Fruit fly (Drosophila melanogaster) whole organism, embryonic: ENCODE data around the gene Trm7-34.

Source experiments
- Antp ChIP-seq: fragments of 200-800 bp; sonication (Bioruptor generic); optimal IDR thresholded peaks from 3 replicates; lab custom pipeline; 2016; ENCODE audit warnings: missing biosample characterization, missing genetic modification characterization
- CG10209 ChIP-seq: fragments of 200-800 bp; sonication (Bioruptor generic); optimal IDR thresholded peaks from 3 replicates; lab custom pipeline; 2017; ENCODE audit warnings: missing biosample characterization, mild to moderate bottlenecking, missing genetic modification characterization, missing genetic modification reagents
- CG11085 ChIP-seq: fragments of 200-800 bp; sonication (Bioruptor generic); IDR thresholded peaks from 2 replicates; pipeline ENCODE4 v1.3.6; 2022; ENCODE audit warnings: missing biosample characterization, missing genetic modification characterization
- CG11560 ChIP-seq: fragments of 200-800 bp; sonication (Bioruptor generic); IDR thresholded peaks from 3 replicates; pipeline ENCODE4 v1.3.6; 2022; ENCODE audit warnings: missing biosample characterization, missing genetic modification characterization
- CG12236 ChIP-seq: fragments of 200-800 bp; sonication (Bioruptor generic); optimal IDR thresholded peaks from 2 replicates; lab custom pipeline; 2016; ENCODE audit warnings: missing biosample characterization, missing genetic modification characterization
- CG12299 ChIP-seq: fragments of 200-800 bp; sonication (Bioruptor generic); optimal IDR thresholded peaks from 2 replicates; lab custom pipeline; 2018; ENCODE audit warnings: missing biosample characterization, mild to moderate bottlenecking, missing genetic modification characterization
- CG1233 ChIP-seq: fragments of 200-800 bp; sonication (Bioruptor generic); optimal IDR thresholded peaks from 4 replicates; lab custom pipeline; 2018; ENCODE audit warnings: missing biosample characterization, mild to moderate bottlenecking, missing genetic modification characterization
- CG13123 ChIP-seq: fragments of 200-800 bp; sonication (Bioruptor generic); optimal IDR thresholded peaks from 2 replicates; lab custom pipeline; 2016; ENCODE audit warnings: missing biosample characterization, missing genetic modification characterization
- CG17385 ChIP-seq: fragments of 200-800 bp; sonication (Bioruptor generic); optimal IDR thresholded peaks from 3 replicates; lab custom pipeline; 2018; ENCODE audit warnings: missing biosample characterization, mild to moderate bottlenecking, missing genetic modification characterization
- CG2199 ChIP-seq: fragments of 200-800 bp; sonication (Bioruptor generic); IDR thresholded peaks from 3 replicates; pipeline ENCODE4 v1.3.6; 2022; ENCODE audit warnings: missing biosample characterization, missing genetic modification characterization
- CG30431 ChIP-seq: fragments of 200-800 bp; sonication (Bioruptor generic); optimal IDR thresholded peaks from 2 replicates; lab custom pipeline; 2017; ENCODE audit warnings: missing biosample characterization, missing genetic modification characterization
- CG3163 ChIP-seq: fragments of 200-800 bp; sonication (Bioruptor generic); optimal IDR thresholded peaks from 3 replicates; lab custom pipeline; 2016; ENCODE audit warnings: missing biosample characterization, missing genetic modification characterization
- CG32767 ChIP-seq: fragments of 200-800 bp; sonication (Bioruptor generic); IDR thresholded peaks from 2 replicates; pipeline ENCODE4 v1.3.6; 2022; ENCODE audit warnings: missing biosample characterization, missing genetic modification characterization
- CG3407 ChIP-seq: fragments of 200-800 bp; sonication (Bioruptor generic); optimal IDR thresholded peaks from 2 replicates; lab custom pipeline; 2018; ENCODE audit warnings: missing biosample characterization, mild to moderate bottlenecking, missing genetic modification characterization
- CG42726 ChIP-seq: fragments of 200-800 bp; sonication (Bioruptor generic); IDR thresholded peaks from 2 replicates; pipeline ENCODE4 v1.3.6; 2022; ENCODE audit warnings: missing biosample characterization, missing genetic modification characterization; ENCODE audit not compliant: partially characterized antibody
- CG43689 ChIP-seq: fragments of 200-800 bp; sonication (Bioruptor generic); IDR thresholded peaks from 2 replicates; pipeline ENCODE4 v1.3.6; 2022; ENCODE audit warnings: missing biosample characterization, missing genetic modification characterization
- CG6272 ChIP-seq: fragments of 200-800 bp; sonication (Bioruptor generic); IDR thresholded peaks from 2 replicates; pipeline ENCODE4 v1.3.6; 2022; ENCODE audit warnings: missing biosample characterization, missing genetic modification characterization
- CG6813 ChIP-seq: fragments of 200-800 bp; sonication (Bioruptor generic); optimal IDR thresholded peaks from 2 replicates; lab custom pipeline; 2017; ENCODE audit warnings: missing biosample characterization, missing genetic modification characterization, mild to moderate bottlenecking, moderate library complexity, missing genetic modification reagents
- CG7372 ChIP-seq: fragments of 200-800 bp; sonication (Bioruptor generic); IDR thresholded peaks from 2 replicates; pipeline ENCODE4 v1.3.6; 2022; ENCODE audit warnings: missing biosample characterization, missing genetic modification characterization
- CG8359 ChIP-seq: fragments of 200-800 bp; sonication (Bioruptor generic); optimal IDR thresholded peaks from 2 replicates; lab custom pipeline; 2017; ENCODE audit warnings: missing biosample characterization, mild to moderate bottlenecking, missing genetic modification characterization, borderline replicate concordance
- CG8924 ChIP-seq: fragments of 200-800 bp; optimal IDR thresholded peaks from 3 replicates; lab custom pipeline; 2019; ENCODE audit warnings: missing biosample characterization, mild to moderate bottlenecking, missing genetic modification characterization, moderate library complexity
- CG9609 ChIP-seq: fragments of 200-800 bp; sonication (Bioruptor generic); optimal IDR thresholded peaks from 3 replicates; lab custom pipeline; 2016; ENCODE audit warnings: missing biosample characterization, missing genetic modification characterization
- Chrac-16 ChIP-seq: fragments of 200-800 bp; sonication (Bioruptor generic); optimal IDR thresholded peaks from 3 replicates; lab custom pipeline; 2016; ENCODE audit warnings: missing biosample characterization, missing genetic modification characterization
- D19B ChIP-seq: fragments of 200-800 bp; sonication (Bioruptor generic); optimal IDR thresholded peaks from 2 replicates; lab custom pipeline; 2017; ENCODE audit warnings: missing biosample characterization, mild to moderate bottlenecking, missing genetic modification characterization
- Dip2 ChIP-seq: fragments of 200-800 bp; sonication (Bioruptor generic); IDR thresholded peaks from 2 replicates; pipeline ENCODE4 v1.3.6; 2022; ENCODE audit warnings: missing biosample characterization, missing genetic modification characterization
- Drgx ChIP-seq: fragments of 200-800 bp; sonication (Bioruptor generic); IDR thresholded peaks from 2 replicates; pipeline ENCODE4 v1.3.6; 2022; ENCODE audit warnings: missing biosample characterization, missing genetic modification characterization
- E2f1 ChIP-seq: fragments of 200-800 bp; sonication (Bioruptor generic); IDR thresholded peaks from 2 replicates; pipeline ENCODE4 v1.3.6; 2022; ENCODE audit warnings: missing biosample characterization, missing genetic modification characterization
- Fer3 ChIP-seq: fragments of 200-800 bp; sonication (Bioruptor generic); optimal IDR thresholded peaks from 2 replicates; lab custom pipeline; 2018; ENCODE audit warnings: missing biosample characterization, mild to moderate bottlenecking, missing genetic modification characterization, moderate library complexity
- Gsc ChIP-seq: fragments of 200-800 bp; sonication (Bioruptor generic); IDR thresholded peaks from 2 replicates; pipeline ENCODE4 v1.3.6; 2022; ENCODE audit warnings: missing biosample characterization, missing genetic modification characterization
- HLHmδ ChIP-seq: fragments of 200-800 bp; sonication (Bioruptor generic); optimal IDR thresholded peaks from 2 replicates; lab custom pipeline; 2018; ENCODE audit warnings: missing biosample characterization, mild to moderate bottlenecking, missing genetic modification characterization, moderate library complexity
- Jarid2 ChIP-seq: fragments of 200-800 bp; sonication (Bioruptor generic); optimal IDR thresholded peaks from 3 replicates; lab custom pipeline; 2017; ENCODE audit warnings: mild to moderate bottlenecking, missing biosample characterization, missing genetic modification reagents, missing genetic modification characterization
- Mad ChIP-seq: fragments of 200-800 bp; sonication (Bioruptor generic); optimal IDR thresholded peaks from 2 replicates; lab custom pipeline; 2016; ENCODE audit warnings: missing biosample characterization, missing genetic modification characterization
- Med ChIP-seq: fragments of 200-800 bp; sonication (Bioruptor generic); peaks from one replicate; lab custom pipeline; 2016; ENCODE audit warnings: missing biosample characterization, missing genetic modification characterization, mild to moderate bottlenecking, inconsistent platforms, moderate library complexity
- Mrtf ChIP-seq: fragments of 200-800 bp; sonication (Bioruptor generic); IDR thresholded peaks from 3 replicates; pipeline ENCODE4 v1.3.6; 2022; ENCODE audit warnings: missing biosample characterization, missing genetic modification characterization
- NC2α ChIP-seq: fragments of 200-800 bp; sonication (Bioruptor generic); optimal IDR thresholded peaks from 2 replicates; lab custom pipeline; 2016; ENCODE audit warnings: missing biosample characterization, missing genetic modification characterization
- NFAT ChIP-seq: fragments of 200-800 bp; sonication (Bioruptor generic); IDR thresholded peaks from 2 replicates; pipeline ENCODE4 v1.3.6; 2022; ENCODE audit warnings: missing biosample characterization, missing genetic modification characterization
- Xrp1 ChIP-seq: fragments of 200-800 bp; sonication (Bioruptor generic); IDR thresholded peaks from 2 replicates; pipeline ENCODE4 v1.3.6; 2022; ENCODE audit warnings: missing biosample characterization, missing genetic modification characterization
- aop ChIP-seq: fragments of 200-800 bp; sonication (Bioruptor generic); IDR thresholded peaks from 2 replicates; pipeline ENCODE4 v1.3.6; 2022; ENCODE audit warnings: missing biosample characterization, missing genetic modification characterization
- bbx ChIP-seq: fragments of 200-800 bp; sonication (Bioruptor generic); IDR thresholded peaks from 2 replicates; pipeline ENCODE4 v1.3.6; 2022; ENCODE audit warnings: missing biosample characterization, missing genetic modification characterization; ENCODE audit not compliant: partially characterized antibody
- chinmo ChIP-seq: fragments of 200-800 bp; sonication (Bioruptor generic); IDR thresholded peaks from 4 replicates; pipeline ENCODE4 v1.3.6; 2022; ENCODE audit warnings: missing biosample characterization, missing genetic modification characterization; ENCODE audit not compliant: partially characterized antibody
- chn ChIP-seq: fragments of 200-800 bp; sonication (Bioruptor generic); optimal IDR thresholded peaks from 2 replicates; lab custom pipeline; 2016; ENCODE audit warnings: missing biosample characterization, missing genetic modification characterization
- crc ChIP-seq: fragments of 200-800 bp; sonication (Bioruptor generic); optimal IDR thresholded peaks from 2 replicates; lab custom pipeline; 2016; ENCODE audit warnings: missing biosample characterization, missing genetic modification characterization
- dan ChIP-seq: fragments of 200-800 bp; sonication (Bioruptor generic); IDR thresholded peaks from 2 replicates; pipeline ENCODE4 v1.3.6; 2022; ENCODE audit warnings: missing biosample characterization, missing genetic modification characterization
- maf-S ChIP-seq: fragments of 200-800 bp; sonication (Bioruptor generic); optimal IDR thresholded peaks from 2 replicates; lab custom pipeline; 2016; ENCODE audit warnings: missing biosample characterization, missing genetic modification characterization
- shn ChIP-seq: fragments of 200-800 bp; sonication (Bioruptor generic); optimal IDR thresholded peaks from 3 replicates; lab custom pipeline; 2016; ENCODE audit warnings: missing biosample characterization, missing genetic modification characterization
- sima ChIP-seq: fragments of 200-800 bp; sonication (Bioruptor generic); optimal IDR thresholded peaks from 2 replicates; lab custom pipeline; 2016; ENCODE audit warnings: missing biosample characterization, missing genetic modification characterization
- slp2 ChIP-seq: fragments of 200-800 bp; sonication (Bioruptor generic); optimal IDR thresholded peaks from 2 replicates; lab custom pipeline; 2016; ENCODE audit warnings: missing biosample characterization, missing genetic modification characterization
- sna ChIP-seq: fragments of 200-800 bp; sonication (Bioruptor generic); IDR thresholded peaks from 2 replicates; pipeline ENCODE4 v1.3.6; 2022; ENCODE audit warnings: missing biosample characterization, missing genetic modification characterization; ENCODE audit not compliant: partially characterized antibody
- stwl ChIP-seq: fragments of 200-800 bp; sonication (Bioruptor generic); optimal IDR thresholded peaks from 3 replicates; lab custom pipeline; 2018; ENCODE audit warnings: missing biosample characterization, mild to moderate bottlenecking, missing genetic modification characterization, moderate library complexity
- tin ChIP-seq: fragments of 200-800 bp; sonication (Bioruptor generic); optimal IDR thresholded peaks from 3 replicates; lab custom pipeline; 2016; ENCODE audit warnings: missing biosample characterization, missing genetic modification characterization
- tio ChIP-seq: fragments of 200-800 bp; sonication (Bioruptor generic); optimal IDR thresholded peaks from 2 replicates; lab custom pipeline; 2017; ENCODE audit warnings: missing biosample characterization, missing genetic modification characterization, inconsistent platforms
- wdn ChIP-seq: fragments of 200-800 bp; sonication (Bioruptor generic); IDR thresholded peaks from 2 replicates; pipeline ENCODE4 v1.3.6; 2022; ENCODE audit warnings: missing biosample characterization, missing genetic modification characterization

Gene Trm7-34

DNA sequence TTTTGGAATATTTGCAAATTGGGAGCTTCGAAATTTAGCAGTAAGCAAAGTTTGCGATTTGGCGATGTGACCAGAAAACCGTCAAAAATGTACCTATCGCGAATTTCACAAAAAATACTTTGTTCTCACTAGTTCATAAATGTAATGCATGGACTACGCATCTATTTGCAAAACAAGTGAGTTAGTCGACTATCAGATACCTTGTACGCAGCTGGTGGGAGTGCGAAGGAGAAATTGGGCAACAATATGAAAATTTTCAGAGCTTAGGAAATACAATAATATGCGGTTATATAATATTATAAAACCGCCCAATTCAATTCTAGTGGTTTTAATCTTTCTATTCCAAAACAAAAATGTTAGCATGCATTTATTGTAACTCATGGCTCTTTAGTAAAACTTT, 14.9 kb downstream of the Trm7-34 start, which contains the start of gene Bdbt (continued):
- TF ChIP-seq bbx (GFP tag; lab: Robert Waterston, UW) (peak; percentile 82), CG6272 (GFP tag; lab: Robert Waterston, UW) (no peak), Chrac-16 (GFP tag; lab: Kevin White, UChicago) (peak; percentile 9), shn (GFP tag; lab: Kevin White, UChicago) (no peak), sna (GFP tag; lab: Robert Waterston, UW) (peak; percentile 67), Fer3 (peak; percentile 25), Drgx (no peak), CG6813 (no peak), CG2199 (GFP tag; lab: Robert Waterston, UW) (no peak), chn (GFP tag; lab: Kevin White, UChicago) (no peak), stwl (tag; lab: Kevin White, UChicago) (peak; percentile 46), slp2 (GFP tag; lab: Kevin White, UChicago) (no peak), CG9609 (GFP tag; lab: Kevin White, UChicago) (peak; percentile 21), Jarid2 (no peak), tin (GFP tag; lab: Kevin White, UChicago) (no peak), Antp (peak; percentile 39), D19B (peak; percentile 94), aop (GFP tag; lab: Robert Waterston, UW) (no peak), CG43689 (GFP tag; lab: Robert Waterston, UW) (no peak), E2f1 (GFP tag; lab: Robert Waterston, UW) (no peak), CG3163 (GFP tag; lab: Kevin White, UChicago) (no peak), CG12236 (GFP tag; lab: Kevin White, UChicago) (no peak), wdn (GFP tag; lab: Robert Waterston, UW) (no peak), NFAT (peak; percentile 60), Mad (GFP tag; lab: Kevin White, UChicago) (no peak), Xrp1 (GFP tag; lab: Robert Waterston, UW) (no peak), CG12299 (tag; lab: Kevin White, UChicago) (no peak), CG13123 (no peak), CG30431 (GFP tag; lab: Kevin White, UChicago) (no peak), CG32767 (GFP tag; lab: Robert Waterston, UW) (no peak), CG17385 (no peak), dan (no peak), CG10209 (no peak), tio (GFP tag; lab: Kevin White, UChicago) (no peak), chinmo (GFP tag; lab: Robert Waterston, UW) (peak; percentile 90), CG42726 (GFP tag; lab: Robert Waterston, UW) (0 out of 2 replicates have a peak, but pooled peaks have one; percentile 24), Dip2 (no peak), maf-S (no peak), CG3407 (GFP tag; lab: Kevin White, UChicago) (no peak), CG1233 (GFP tag; lab: Kevin White, UChicago) (peak; percentile 21), CG7372 (GFP tag; lab: Robert Waterston, UW) (no peak), sima (no peak), Gsc (GFP tag; lab: Robert Waterston, UW) (no peak), NC2α (GFP tag; lab: Kevin White, UChicago) (no peak), CG8359 (GFP tag; lab: Kevin White, UChicago) (no peak), CG11560 (tag; lab: Robert Waterston, UW) (no peak), HLHmδ (GFP tag; lab: Kevin White, UChicago) (no peak), Mrtf (GFP tag; lab: Robert Waterston, UW) (no peak), CG11085 (GFP tag; lab: Robert Waterston, UW) (no peak), crc (GFP tag; lab: Kevin White, UChicago) (no peak), Med (GFP tag; lab: Kevin White, UChicago) (peak; percentile 88), CG8924 (no peak)
